Worm (Caenorhabditis elegans): Measurements from ENCODE around the gene srlf-26.
"Not testable (repeated sequence)": the region's sequence is repeated elsewhere in the genome, so short reads cannot be mapped to it uniquely, and the experiment has no call there.

The srlf-26 gene

DNA sequence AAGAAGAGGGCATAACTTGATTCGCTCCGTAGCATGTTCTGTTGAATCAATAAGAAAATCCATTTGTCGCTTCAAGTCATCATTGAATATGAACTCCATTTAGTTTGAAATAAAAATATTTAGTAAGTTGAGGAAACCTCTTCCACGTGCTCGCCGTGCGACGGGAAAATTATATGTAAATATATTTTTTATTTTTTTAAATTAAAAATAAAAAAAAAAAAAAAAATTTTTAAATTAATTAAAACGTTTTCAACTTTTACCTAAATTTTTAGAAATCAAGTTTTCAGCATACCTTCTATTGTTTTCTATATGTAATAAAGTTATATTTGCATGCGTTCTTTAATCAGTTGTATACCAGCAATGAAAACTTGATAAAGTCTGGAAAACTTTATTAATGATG is 19.3 kb upstream of the srlf-26 start, which contains the start of gene Y45F10C.1:
Y45F10C.1 (minus strand) TSS at position 101 of the 400 bp plus-strand sequence.
- TF ChIP-seq nhr-237 (tag; optimal IDR thresholded peaks at IDR 0.05); ceh-28 (tag; optimal IDR thresholded peaks at IDR 0.05); snpc-1.2 (GFP tag; IDR thresholded peaks at IDR 0.05): not testable (repeated sequence)

DNA sequence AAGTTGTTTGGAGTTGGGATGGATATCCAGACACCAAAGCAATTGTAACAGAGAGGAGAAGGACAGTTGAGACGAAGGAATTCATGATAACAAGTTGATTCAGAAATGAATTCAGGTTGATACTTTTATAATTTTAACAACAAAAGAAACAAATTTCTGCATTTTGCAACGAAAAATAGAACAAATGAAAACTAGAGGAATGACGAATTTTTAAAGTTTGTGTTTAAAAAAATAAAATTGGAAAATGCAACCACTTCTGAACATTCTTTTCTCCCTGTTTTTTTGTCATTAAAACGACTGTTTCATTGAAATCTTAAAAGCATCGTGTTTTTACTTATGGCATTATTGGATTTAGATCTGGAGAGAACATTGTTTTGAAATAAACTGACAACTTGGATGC is 16.2 kb upstream of the srlf-26 start, which contains the start of gene Y45F10C.2:
Y45F10C.2 (minus strand) TSS at position 101 of the 400 bp plus-strand sequence.
- TF ChIP-seq T20F7.1 (GFP tag; optimal IDR thresholded peaks at IDR 0.05); zfp-3 (GFP tag; conservative IDR thresholded peaks at IDR 0.05); lin-1 (GFP tag; IDR thresholded peaks at IDR 0.05): not testable (repeated sequence)

DNA sequence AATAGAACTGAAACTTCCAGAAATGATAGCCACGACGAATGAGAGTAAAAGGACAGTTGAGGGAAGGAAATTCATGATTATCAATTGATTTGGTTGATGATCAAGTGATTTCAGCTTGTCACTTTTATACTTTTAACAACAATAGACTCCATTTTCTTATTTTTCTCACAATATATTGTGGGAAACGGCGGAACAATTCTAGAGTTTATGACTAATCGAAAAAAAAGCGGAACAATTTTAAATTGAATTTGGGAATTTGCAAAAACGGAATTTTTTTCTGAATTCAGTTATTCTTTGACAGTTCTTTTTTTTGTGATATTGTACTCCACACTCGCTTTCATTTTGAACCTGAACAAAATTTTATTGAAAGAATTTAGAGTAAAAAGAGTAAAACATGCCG is 14.7 kb upstream of the srlf-26 start, which contains the start of gene Y45F10C.4:
Y45F10C.4 (minus strand) TSS at position 101 of the 400 bp plus-strand sequence.
- TF ChIP-seq lin-38 (GFP tag; IDR thresholded peaks at IDR 0.05) (no peak), sdz-12 (GFP tag; optimal IDR thresholded peaks at IDR 0.05) (no peak), unc-39 (tag; optimal IDR thresholded peaks at IDR 0.05) (no peak), tra-1 (GFP tag; IDR thresholded peaks at IDR 0.05) (no peak), ZK337.2 (GFP tag; IDR thresholded peaks at IDR 0.05) (no peak)

DNA sequence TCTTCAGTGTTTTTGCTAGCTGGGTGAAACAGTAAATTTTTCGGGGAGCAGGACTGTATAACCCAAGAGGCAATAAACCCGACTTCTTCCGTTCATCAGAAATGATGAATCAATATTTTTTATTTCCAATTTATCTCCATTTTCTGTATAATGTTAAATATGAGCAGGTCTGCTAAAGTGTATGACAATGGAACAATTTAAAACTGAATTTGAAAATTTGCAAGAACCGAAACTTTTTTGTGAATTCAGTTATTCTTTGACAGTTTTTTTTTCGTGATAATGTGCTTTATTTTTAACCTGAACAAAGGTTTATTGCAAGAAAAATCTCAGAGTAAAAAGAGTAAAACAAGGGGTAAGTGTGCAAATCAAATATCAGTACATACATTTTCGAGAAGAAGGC is 13.7 kb upstream of the srlf-26 start:
- TF ChIP-seq snpc-1.2 (GFP tag; IDR thresholded peaks at IDR 0.05) (0 out of 2 replicates have a peak, but pooled peaks have one; percentile 47), ctbp-1 (GFP tag; IDR thresholded peaks at IDR 0.05) (no peak)

DNA sequence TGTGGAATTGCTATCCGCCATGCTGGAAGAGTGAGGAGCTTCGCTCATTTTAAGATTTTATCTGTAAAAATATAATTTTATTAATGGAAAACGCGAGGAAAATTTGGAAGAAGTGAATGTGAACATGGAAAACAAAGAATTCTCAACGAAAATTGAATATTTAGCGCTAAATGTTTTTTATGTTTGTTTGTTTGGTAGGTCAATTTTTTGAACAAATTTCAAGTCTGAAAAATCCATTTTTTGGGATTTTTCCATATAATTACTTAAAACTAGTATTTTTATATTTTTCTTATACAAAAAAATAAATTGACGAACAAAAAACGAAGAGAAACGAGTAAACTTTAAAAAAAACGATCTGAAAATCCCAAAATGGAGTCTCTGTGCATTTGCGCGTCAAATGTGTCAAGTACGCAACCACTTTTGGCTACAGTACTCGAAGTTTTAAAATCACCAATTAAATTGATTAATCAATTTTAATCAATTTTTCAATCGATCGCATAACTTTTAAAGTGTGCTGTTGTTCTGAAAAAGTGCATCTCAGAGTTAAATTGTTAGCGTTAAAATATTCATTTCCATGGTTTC is 11.8 kb upstream of the srlf-26 start, which contains the start of gene fbxa-215:
fbxa-215 (minus strand) TSS at position 61 of the 582 bp plus-strand sequence.
- no peak for TF ChIP-seq D1046.2 (GFP tag; IDR thresholded peaks at IDR 0.05)
- TF ChIP-seq unc-39 (tag; optimal IDR thresholded peaks at IDR 0.05): no peak
- peak; percentile 70; the same call in 1 of the 2 replicates for TF ChIP-seq snpc-1.2 (GFP tag; IDR thresholded peaks at IDR 0.05)
- TF ChIP-seq hmg-1.1 (GFP tag; IDR thresholded peaks at IDR 0.05): no peak
- TF ChIP-seq Y75B8A.6 (GFP tag; IDR thresholded peaks at IDR 0.05): no peak

DNA sequence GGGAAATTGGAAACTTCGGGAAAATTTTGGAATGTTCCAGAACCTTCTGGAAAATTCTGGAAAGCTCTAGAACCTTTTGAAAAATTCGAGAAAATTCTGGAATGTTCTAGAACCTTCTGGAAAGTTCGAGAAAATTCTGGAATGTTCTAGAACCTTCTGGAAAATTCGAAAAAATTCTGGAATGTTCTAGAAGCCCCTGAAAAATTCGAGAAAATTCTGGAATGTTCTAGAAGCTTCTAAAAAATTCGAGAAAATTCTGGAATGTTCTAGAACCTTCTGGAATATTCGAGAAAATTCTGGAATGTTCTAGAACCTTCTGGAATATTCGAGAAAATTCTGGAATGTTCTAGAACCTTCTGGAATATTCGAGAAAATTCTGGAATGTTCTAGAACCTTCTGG is 10.8 kb upstream of the srlf-26 start:
- TF ChIP-seq arid-1 (GFP tag; conservative IDR thresholded peaks at IDR 0.05): 0 out of 2 replicates have a peak, but pooled peaks have one; percentile 45
- TF ChIP-seq snpc-1.2 (GFP tag; IDR thresholded peaks at IDR 0.05): peak; percentile 77

DNA sequence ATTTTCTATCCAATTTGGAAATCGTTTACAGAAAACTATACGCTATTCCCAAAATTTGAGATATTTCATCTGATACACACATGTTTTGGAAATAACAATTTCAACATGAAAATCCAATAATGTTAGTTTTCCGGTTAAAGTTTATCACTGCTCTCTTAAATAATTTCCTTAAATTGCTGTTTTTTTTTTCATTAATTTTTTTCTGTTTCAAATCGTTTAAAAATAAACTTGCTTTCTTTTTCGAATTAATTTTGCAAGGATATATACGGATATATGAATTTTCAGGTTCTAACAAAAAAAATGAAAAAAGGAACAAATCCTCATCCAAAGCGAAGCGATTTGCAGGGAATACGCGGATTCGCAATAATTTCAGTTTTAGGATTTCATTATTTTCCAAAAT is 5.2 kb upstream of the srlf-26 start, which contains the start of gene oac-48:
oac-48 (plus strand) TSS at position 301 of the 400 bp plus-strand sequence.
- TF ChIP-seq tra-1 (GFP tag; IDR thresholded peaks at IDR 0.05) (no peak), mxl-3 (GFP tag; optimal IDR thresholded peaks at IDR 0.05) (no peak), unc-62 (GFP tag; optimal IDR thresholded peaks at IDR 0.05 in 1 of 2) (peak in 1 of 2 experiments; percentile 38), unc-62 (tag; optimal IDR thresholded peaks at IDR 0.05) (no peak), dmd-6 (GFP tag; IDR thresholded peaks at IDR 0.05) (no peak), lin-13 (GFP tag; optimal IDR thresholded peaks at IDR 0.05) (no peak), ctbp-1 (GFP tag; IDR thresholded peaks at IDR 0.05) (no peak), ama-1 (optimal IDR thresholded peaks at IDR 0.05) (no peak)

DNA sequence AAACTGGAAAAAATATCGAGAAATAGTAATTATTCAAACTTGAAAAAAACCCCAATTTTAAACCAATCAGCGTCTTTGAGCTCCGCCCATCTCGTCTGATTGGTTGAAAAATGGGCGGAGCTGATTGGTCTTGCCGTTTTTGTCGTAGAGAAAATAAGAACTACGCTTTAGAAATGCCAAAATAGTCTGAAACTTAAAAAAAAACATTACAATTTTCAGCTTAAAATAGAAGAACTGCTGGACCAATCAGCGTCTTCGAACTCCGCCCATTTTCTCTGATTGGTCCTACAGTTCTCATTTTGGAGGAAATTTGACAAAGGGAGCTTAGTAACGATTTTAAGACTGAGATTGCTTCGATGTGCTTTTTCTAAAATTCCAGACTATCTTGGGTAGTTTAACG is 746 bp downstream of the srlf-26 start:
- no peak for TF ChIP-seq F44E2.7 (GFP tag; IDR thresholded peaks at IDR 0.05)
- TF ChIP-seq mxl-3 (GFP tag; optimal IDR thresholded peaks at IDR 0.05): no peak
- no peak for TF ChIP-seq ztf-11 (tag; optimal IDR thresholded peaks at IDR 0.05)
- no peak for TF ChIP-seq zfp-3 (GFP tag; conservative IDR thresholded peaks at IDR 0.05)
- no peak for TF ChIP-seq hlh-30 (tag; optimal IDR thresholded peaks at IDR 0.05; ENCODE audit: insufficient read depth)

All from whole organism, L4 larva.